Fruit fly (Drosophila melanogaster): ENCODE measurements around the gene thw.

Gene thw

dm6 chr3R:7249460-7249859, 25.2 kb downstream of the thw start, which contains the start of the genes CG1227 and Dtwd2 (continued):
- TF ChIP-seq row (GFP tag; IDR thresholded peaks at IDR 0.05): peak; percentile 96
- peak; percentile 93 for TF ChIP-seq CrebB (tag; optimal IDR thresholded peaks at IDR 0.05)
- peak; percentile 13 for TF ChIP-seq Bdp1 (GFP tag; optimal IDR thresholded peaks at IDR 0.05)
- TF ChIP-seq pnt (GFP tag; optimal IDR thresholded peaks at IDR 0.05): peak; percentile 14
- TF ChIP-seq sqz (GFP tag; optimal IDR thresholded peaks at IDR 0.05): no peak
- TF ChIP-seq CG14860 (GFP tag; IDR thresholded peaks at IDR 0.05; ENCODE audit: partially characterized antibody): no peak
- peak; percentile 80 for TF ChIP-seq sens-2 (GFP tag; IDR thresholded peaks at IDR 0.05)
- peak; percentile 71; the same call in 2 of the 3 replicates for TF ChIP-seq CG3726 (GFP tag; IDR thresholded peaks at IDR 0.05)
- TF ChIP-seq pita (GFP tag; optimal IDR thresholded peaks at IDR 0.05): no peak
- peak; percentile 19 for TF ChIP-seq vfl (GFP tag; optimal IDR thresholded peaks at IDR 0.05)
- peak; percentile 87 for TF ChIP-seq CG1233 (GFP tag; optimal IDR thresholded peaks at IDR 0.05)
- TF ChIP-seq gcm (GFP tag; optimal IDR thresholded peaks at IDR 0.05): no peak
- TF ChIP-seq tio (GFP tag; optimal IDR thresholded peaks at IDR 0.05): peak; percentile 73
- peak; percentile 84 for TF ChIP-seq fd96Cb (tag; optimal IDR thresholded peaks at IDR 0.05)
- TF ChIP-seq CG3163 (GFP tag; optimal IDR thresholded peaks at IDR 0.05): no peak
- peak; percentile 8 for TF ChIP-seq CTCF (GFP tag; optimal IDR thresholded peaks at IDR 0.05)
- peak; percentile 95 for TF ChIP-seq grau (tag; optimal IDR thresholded peaks at IDR 0.05)
- peak; percentile 71 for TF ChIP-seq pho (GFP tag; optimal IDR thresholded peaks at IDR 0.05)
- peak; percentile 91 for TF ChIP-seq H2.0 (GFP tag; IDR thresholded peaks at IDR 0.05)
- TF ChIP-seq nmo (GFP tag; optimal IDR thresholded peaks at IDR 0.05): peak; percentile 97
- peak; percentile 27 for TF ChIP-seq Mes4 (GFP tag; optimal IDR thresholded peaks at IDR 0.05)
- peak; percentile 76 for TF ChIP-seq Hr3 (GFP tag; optimal IDR thresholded peaks at IDR 0.05)
- peak; percentile 35 for TF ChIP-seq crc (GFP tag; optimal IDR thresholded peaks at IDR 0.05)
- peak; percentile 49 for TF ChIP-seq cato (GFP tag; optimal IDR thresholded peaks at IDR 0.05; ENCODE audit: borderline replicate concordance)
- peak; percentile 78 for TF ChIP-seq CG3407 (GFP tag; optimal IDR thresholded peaks at IDR 0.05)
- TF ChIP-seq Dbx (GFP tag; IDR thresholded peaks at IDR 0.05): peak; percentile 92
- TF ChIP-seq CG10147 (GFP tag; optimal IDR thresholded peaks at IDR 0.05): peak; percentile 94
- TF ChIP-seq sens (GFP tag): peak; percentile 96
- peak; percentile 89 for TF ChIP-seq CG2889 (GFP tag; IDR thresholded peaks at IDR 0.05)
- TF ChIP-seq zfh1 (GFP tag; IDR thresholded peaks at IDR 0.05): peak; percentile 90
- no peak for TF ChIP-seq gro (GFP tag; optimal IDR thresholded peaks at IDR 0.05)
- TF ChIP-seq ac (GFP tag; optimal IDR thresholded peaks at IDR 0.05): peak; percentile 44
- TF ChIP-seq CG12236 (GFP tag; optimal IDR thresholded peaks at IDR 0.05): peak; percentile 42
- TF ChIP-seq tap (tag; optimal IDR thresholded peaks at IDR 0.05): peak; percentile 94
- peak; percentile 93 for TF ChIP-seq CG11695 (GFP tag; IDR thresholded peaks at IDR 0.05)
- no peak for TF ChIP-seq gsb-n (tag; optimal IDR thresholded peaks at IDR 0.05)
- TF ChIP-seq pzg (GFP tag; optimal IDR thresholded peaks at IDR 0.05): peak; percentile 36
- no peak for TF ChIP-seq Scr (GFP tag; IDR thresholded peaks at IDR 0.05; ENCODE audit: partially characterized antibody)
- peak; percentile 77 for TF ChIP-seq tin (GFP tag; optimal IDR thresholded peaks at IDR 0.05)
- peak; percentile 33 for TF ChIP-seq CG6654 (GFP tag; optimal IDR thresholded peaks at IDR 0.05)
- TF ChIP-seq Ets97D (GFP tag; optimal IDR thresholded peaks at IDR 0.05): peak; percentile 32
- no peak for TF ChIP-seq br (optimal IDR thresholded peaks at IDR 0.05)
- peak; percentile 97 for TF ChIP-seq CG13424 (tag; optimal IDR thresholded peaks at IDR 0.05)
- peak; percentile 12 for TF ChIP-seq CG33213 (GFP tag; optimal IDR thresholded peaks at IDR 0.05)
- TF ChIP-seq psq (GFP tag; optimal IDR thresholded peaks at IDR 0.05): no peak
- no peak for TF ChIP-seq unc-4 (GFP tag; IDR thresholded peaks at IDR 0.05; ENCODE audit: partially characterized antibody)
- TF ChIP-seq YL-1 (GFP tag; optimal IDR thresholded peaks at IDR 0.05): peak; percentile 86
- TF ChIP-seq mirr (GFP tag; optimal IDR thresholded peaks at IDR 0.05): no peak
- peak; percentile 45 to 97 for TF ChIP-seq Hr51 (GFP tag; optimal IDR thresholded peaks at IDR 0.05)
- no peak for TF ChIP-seq CG2129 (GFP tag; IDR thresholded peaks at IDR 0.05; ENCODE audit: partially characterized antibody)
- TF ChIP-seq CG2120 (GFP tag; optimal IDR thresholded peaks at IDR 0.05): peak; percentile 90
- TF ChIP-seq knrl (GFP tag; IDR thresholded peaks at IDR 0.05; ENCODE audit: partially characterized antibody): no peak
